Fruit fly (Drosophila melanogaster) whole organism, embryonic: ENCODE results near the gene CG9702.

ENCODE experiments used
- Bgb ChIP-seq: fragments of 200-800 bp; sonication (Bioruptor generic); IDR thresholded peaks from 2 replicates; pipeline ENCODE4 v1.3.6; 2022; ENCODE audit warnings: missing biosample characterization, missing genetic modification characterization; ENCODE audit not compliant: partially characterized antibody
- CG10267 ChIP-seq: fragments of 200-800 bp; sonication (Bioruptor generic); optimal IDR thresholded peaks from 2 replicates; lab custom pipeline; 2018; ENCODE audit warnings: missing biosample characterization, mild to moderate bottlenecking, missing genetic modification characterization, moderate library complexity
- CG11504 ChIP-seq: fragments of 200-800 bp; sonication (Bioruptor generic); optimal IDR thresholded peaks from 3 replicates; lab custom pipeline; 2019; ENCODE audit warnings: missing biosample characterization, mild to moderate bottlenecking, missing genetic modification characterization, moderate library complexity
- CG13894 ChIP-seq: fragments of 200-800 bp; sonication (Bioruptor generic); optimal IDR thresholded peaks from 3 replicates; lab custom pipeline; 2018; ENCODE audit warnings: missing biosample characterization, mild to moderate bottlenecking, missing genetic modification characterization, moderate library complexity
- CG14710 ChIP-seq: fragments of 200-800 bp; sonication (Bioruptor generic); optimal IDR thresholded peaks from 3 replicates; lab custom pipeline; 2019; ENCODE audit warnings: missing biosample characterization, mild to moderate bottlenecking, missing genetic modification characterization, moderate library complexity
- CG15514 ChIP-seq: fragments of 200-800 bp; sonication (Bioruptor generic); optimal IDR thresholded peaks from 3 replicates; lab custom pipeline; 2017; ENCODE audit warnings: missing biosample characterization, missing genetic modification characterization, mild to moderate bottlenecking, moderate library complexity, missing genetic modification reagents
- CG5180 ChIP-seq: fragments of 200-800 bp; sonication (Bioruptor generic); optimal IDR thresholded peaks from 3 replicates; lab custom pipeline; 2017; ENCODE audit warnings: missing biosample characterization, missing genetic modification characterization, mild to moderate bottlenecking, moderate library complexity, missing genetic modification reagents
- CG6654 ChIP-seq: fragments of 200-800 bp; sonication (Bioruptor generic); optimal IDR thresholded peaks from 2 replicates; lab custom pipeline; 2017; ENCODE audit warnings: missing biosample characterization, mild to moderate bottlenecking, missing genetic modification characterization
- CG6689 ChIP-seq: fragments of 200-800 bp; sonication (Bioruptor generic); IDR thresholded peaks from 2 replicates; pipeline ENCODE4 v1.3.6; 2022; ENCODE audit warnings: missing biosample characterization, missing genetic modification characterization
- CG6791 ChIP-seq: fragments of 200-800 bp; sonication (Bioruptor generic); IDR thresholded peaks from 3 replicates; pipeline ENCODE4 v1.3.6; 2022; ENCODE audit warnings: missing biosample characterization, missing genetic modification characterization; ENCODE audit not compliant: partially characterized antibody
- CG7357 ChIP-seq: fragments of 200-800 bp; sonication (Bioruptor generic); IDR thresholded peaks from 3 replicates; pipeline ENCODE4 v1.3.6; 2022; ENCODE audit warnings: missing biosample characterization, missing genetic modification characterization
- CG7987 ChIP-seq: fragments of 200-800 bp; sonication (Bioruptor generic); optimal IDR thresholded peaks from 2 replicates; lab custom pipeline; 2018; ENCODE audit warnings: missing biosample characterization, mild to moderate bottlenecking, missing genetic modification characterization, moderate library complexity
- CG9932 ChIP-seq: fragments of 200-800 bp; sonication (Bioruptor generic); IDR thresholded peaks from 2 replicates; pipeline ENCODE4 v1.3.6; 2022; ENCODE audit warnings: missing biosample characterization, missing genetic modification characterization
- Dll ChIP-seq: fragments of 200-800 bp; sonication (Bioruptor generic); IDR thresholded peaks from 4 replicates; pipeline ENCODE4 v1.3.6; 2022; ENCODE audit warnings: missing biosample characterization, missing genetic modification characterization; ENCODE audit not compliant: partially characterized antibody
- E2f2 ChIP-seq: fragments of 200-800 bp; sonication (Bioruptor generic); IDR thresholded peaks from 2 replicates; pipeline ENCODE4 v1.3.6; 2022; ENCODE audit warnings: missing biosample characterization, missing genetic modification characterization
- Ets97D ChIP-seq: fragments of 200-800 bp; sonication (Bioruptor generic); optimal IDR thresholded peaks from 3 replicates; lab custom pipeline; 2016; ENCODE audit warnings: missing biosample characterization, missing genetic modification characterization
- Gsc ChIP-seq: fragments of 200-800 bp; sonication (Bioruptor generic); IDR thresholded peaks from 2 replicates; pipeline ENCODE4 v1.3.6; 2022; ENCODE audit warnings: missing biosample characterization, missing genetic modification characterization
- HmgZ ChIP-seq: fragments of 200-800 bp; sonication (Bioruptor generic); optimal IDR thresholded peaks from 2 replicates; lab custom pipeline; 2018; ENCODE audit warnings: missing biosample characterization, mild to moderate bottlenecking, missing genetic modification characterization
- Hr78 ChIP-seq, 2 experiments: fragments of 200-800 bp in 1 of 2; fragments of >200 bp in 1 of 2; sonication (Bioruptor generic) in 1 of 2; optimal IDR thresholded peaks; 2 replicates each; lab custom pipeline; 2017 to 2019; ENCODE audit warnings: missing biosample characterization in 2 of 2, missing genetic modification characterization in 2 of 2, mild to moderate bottlenecking in 1 of 2, moderate library complexity in 1 of 2
- Lhr ChIP-seq: fragments of 200-800 bp; sonication (Bioruptor generic); optimal IDR thresholded peaks from 3 replicates; lab custom pipeline; 2017; ENCODE audit warnings: mild to moderate bottlenecking, missing biosample characterization, missing genetic modification reagents, missing genetic modification characterization
- NFAT ChIP-seq: fragments of 200-800 bp; sonication (Bioruptor generic); IDR thresholded peaks from 2 replicates; pipeline ENCODE4 v1.3.6; 2022; ENCODE audit warnings: missing biosample characterization, missing genetic modification characterization
- Opbp ChIP-seq: fragments of 200-800 bp; sonication (Bioruptor generic); IDR thresholded peaks from 3 replicates; pipeline ENCODE4 v1.3.6; 2022; ENCODE audit warnings: missing biosample characterization, missing genetic modification characterization; ENCODE audit not compliant: partially characterized antibody
- Scr ChIP-seq: fragments of 200-800 bp; sonication (Bioruptor generic); IDR thresholded peaks from 2 replicates; pipeline ENCODE4 v1.3.6; 2022; ENCODE audit warnings: missing biosample characterization, missing genetic modification characterization; ENCODE audit not compliant: partially characterized antibody
- Sin3A ChIP-seq: fragments of >200 bp; optimal IDR thresholded peaks from 2 replicates; lab custom pipeline; 2018
- Sry-δ ChIP-seq: fragments of 200-800 bp; sonication (Bioruptor generic); optimal IDR thresholded peaks from 2 replicates; lab custom pipeline; 2016; ENCODE audit warnings: missing biosample characterization, missing genetic modification characterization
- Xbp1 ChIP-seq: fragments of 200-800 bp; sonication (Bioruptor generic); optimal IDR thresholded peaks from 3 replicates; lab custom pipeline; 2016; ENCODE audit warnings: missing biosample characterization, mild to moderate bottlenecking, missing genetic modification characterization
- YL-1 ChIP-seq: fragments of 200-800 bp; sonication (Bioruptor generic); optimal IDR thresholded peaks from 3 replicates; lab custom pipeline; 2017; ENCODE audit warnings: missing biosample characterization, mild to moderate bottlenecking, missing genetic modification characterization
- chinmo ChIP-seq: fragments of 200-800 bp; sonication (Bioruptor generic); IDR thresholded peaks from 4 replicates; pipeline ENCODE4 v1.3.6; 2022; ENCODE audit warnings: missing biosample characterization, missing genetic modification characterization; ENCODE audit not compliant: partially characterized antibody
- crol ChIP-seq: fragments of 200-800 bp; sonication (Bioruptor generic); IDR thresholded peaks from 2 replicates; pipeline ENCODE4 v1.3.6; 2022; ENCODE audit warnings: missing biosample characterization, missing genetic modification characterization
- crp ChIP-seq, 2 experiments: fragments of 200-800 bp; sonication (Bioruptor generic); optimal IDR thresholded peaks; 2 replicates in 1 of 2; 3 replicates in 1 of 2; lab custom pipeline; 2017; ENCODE audit warnings: missing biosample characterization in 2 of 2, missing genetic modification characterization in 2 of 2, mild to moderate bottlenecking in 1 of 2, moderate library complexity in 1 of 2
- ewg ChIP-seq: fragments of 200-800 bp; sonication (Bioruptor generic); optimal IDR thresholded peaks from 3 replicates; lab custom pipeline; 2017; ENCODE audit warnings: mild to moderate bottlenecking, missing biosample characterization, missing genetic modification reagents, missing genetic modification characterization
- gfzf ChIP-seq: fragments of 200-800 bp; sonication (Bioruptor generic); optimal IDR thresholded peaks from 2 replicates; lab custom pipeline; 2016; ENCODE audit warnings: missing biosample characterization, mild to moderate bottlenecking, missing genetic modification characterization, moderate library complexity
- gt ChIP-seq: fragments of 200-800 bp; sonication (Bioruptor generic); IDR thresholded peaks from 2 replicates; pipeline ENCODE4 v1.3.6; 2022; ENCODE audit warnings: missing biosample characterization, missing genetic modification characterization
- hb ChIP-seq: fragments of 200-800 bp; sonication (Bioruptor generic); IDR thresholded peaks from 3 replicates; pipeline ENCODE4 v1.3.6; 2022; ENCODE audit warnings: missing biosample characterization, missing genetic modification characterization; ENCODE audit not compliant: partially characterized antibody
- her ChIP-seq: fragments of 200-800 bp; sonication (Bioruptor generic); optimal IDR thresholded peaks from 2 replicates; lab custom pipeline; 2016; ENCODE audit warnings: missing biosample characterization, missing genetic modification characterization
- lbe ChIP-seq: fragments of 200-800 bp; sonication (Bioruptor generic); optimal IDR thresholded peaks from 2 replicates; lab custom pipeline; 2016; ENCODE audit warnings: missing biosample characterization, mild to moderate bottlenecking, missing genetic modification characterization
- nmo ChIP-seq: fragments of 200-800 bp; sonication (Bioruptor generic); optimal IDR thresholded peaks from 2 replicates; lab custom pipeline; 2018; ENCODE audit warnings: missing biosample characterization, mild to moderate bottlenecking, missing genetic modification characterization, moderate library complexity
- pzg ChIP-seq: fragments of 200-800 bp; sonication (Bioruptor generic); optimal IDR thresholded peaks from 3 replicates; lab custom pipeline; 2018; ENCODE audit warnings: missing biosample characterization, mild to moderate bottlenecking, missing genetic modification characterization, moderate library complexity
- row ChIP-seq: fragments of 200-800 bp; sonication (Bioruptor generic); IDR thresholded peaks from 3 replicates; pipeline ENCODE4 v1.3.6; 2022; ENCODE audit warnings: missing biosample characterization, missing genetic modification characterization
- tx ChIP-seq: fragments of 200-800 bp; sonication (Bioruptor generic); optimal IDR thresholded peaks from 2 replicates; lab custom pipeline; 2016; ENCODE audit warnings: missing biosample characterization, missing genetic modification characterization
- unc-4 ChIP-seq: fragments of 200-800 bp; sonication (Bioruptor generic); IDR thresholded peaks from 2 replicates; pipeline ENCODE4 v1.3.6; 2022; ENCODE audit warnings: missing biosample characterization, missing genetic modification characterization; ENCODE audit not compliant: partially characterized antibody
- unpg ChIP-seq: fragments of 200-800 bp; sonication (Bioruptor generic); optimal IDR thresholded peaks from 3 replicates; lab custom pipeline; 2018; ENCODE audit warnings: missing biosample characterization, mild to moderate bottlenecking, missing genetic modification characterization, moderate library complexity
- z ChIP-seq: fragments of 200-800 bp; sonication (Bioruptor generic); IDR thresholded peaks from 3 replicates; pipeline ENCODE4 v1.3.6; 2022; ENCODE audit warnings: missing biosample characterization, missing genetic modification characterization

CG9702 gene

DNA sequence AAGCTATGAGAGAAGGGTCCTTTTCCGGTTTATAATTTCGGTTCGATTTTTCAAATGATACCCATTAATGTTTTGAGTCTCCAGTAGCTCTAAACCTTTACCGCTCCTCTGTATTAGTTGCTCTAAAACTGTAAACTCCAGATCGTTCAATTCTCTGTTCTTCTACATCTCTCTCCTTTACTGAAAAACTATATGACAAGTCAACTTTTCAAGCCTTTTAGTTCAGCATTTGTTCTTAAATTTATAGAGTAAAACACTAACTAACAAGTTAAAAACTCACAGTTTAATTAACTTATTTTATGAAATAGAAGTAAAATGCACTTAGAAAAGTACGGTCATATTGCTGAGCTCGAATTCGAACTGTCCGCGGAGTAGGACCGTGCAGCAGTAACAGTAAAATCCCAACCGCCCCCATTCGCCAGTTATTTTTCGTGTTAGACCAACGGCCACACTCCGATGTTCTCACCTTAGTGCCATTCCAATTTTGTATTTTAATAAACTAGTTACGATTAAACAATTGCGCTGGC lies 16.4 kb upstream of the CG9702 start (continued):
- TF ChIP-seq pzg (GFP tag; lab: Kevin White, UChicago) (peak; percentile 78), nmo (peak; percentile 31), E2f2 (peak; percentile 84), CG14710 (tag; lab: Kevin White, UChicago) (peak; percentile 9), CG9932 (GFP tag; lab: Robert Waterston, UW) (no peak), crol (GFP tag; lab: Robert Waterston, UW) (no peak), CG6689 (GFP tag; lab: Robert Waterston, UW) (no peak), Ets97D (peak; percentile 38), gfzf (GFP tag; lab: Kevin White, UChicago) (peak; percentile 91), Scr (peak; percentile 29; the same call in 1 of the 2 replicates), crp (GFP tag; optimal IDR thresholded peaks at IDR 0.05; lab: Kevin White, UChicago) (no peak), CG6654 (GFP tag; lab: Kevin White, UChicago) (peak; percentile 97), unc-4 (no peak), hb (GFP tag; lab: Robert Waterston, UW) (no peak), Gsc (no peak), CG11504 (peak; percentile 25), Sry-δ (GFP tag; lab: Kevin White, UChicago) (peak; percentile 22), HmgZ (tag; lab: Kevin White, UChicago) (peak; percentile 18), Sin3A (peak; percentile 38), row (GFP tag; lab: Robert Waterston, UW) (peak; percentile 43; the same call in 1 of the 3 replicates), CG5180 (no peak), lbe (GFP tag; lab: Kevin White, UChicago) (no peak), Hr78 (GFP tag; optimal IDR thresholded peaks at IDR 0.05; lab: Kevin White, UChicago) (no peak), Bgb (GFP tag; lab: Robert Waterston, UW) (peak; percentile 36; the same call in 1 of the 2 replicates), Xbp1 (GFP tag; lab: Kevin White, UChicago) (no peak), Dll (GFP tag; lab: Robert Waterston, UW) (no peak), Lhr (GFP tag; lab: Kevin White, UChicago) (peak; percentile 50), unpg (GFP tag; lab: Kevin White, UChicago) (no peak), tx (no peak), Opbp (no peak), NFAT (GFP tag; lab: Robert Waterston, UW) (no peak), CG15514 (GFP tag; lab: Kevin White, UChicago) (peak; percentile 18), CG7987 (GFP tag; lab: Kevin White, UChicago) (peak; percentile 35), z (GFP tag; lab: Robert Waterston, UW) (no peak), ewg (GFP tag; lab: Kevin White, UChicago) (peak; percentile 28), chinmo (GFP tag; lab: Robert Waterston, UW) (no peak), CG7357 (0 out of 3 replicates have a peak, but pooled peaks have one; percentile 27), YL-1 (GFP tag; lab: Kevin White, UChicago) (peak; percentile 6), gt (GFP tag; lab: Robert Waterston, UW) (no peak), CG6791 (GFP tag; lab: Robert Waterston, UW) (0 out of 3 replicates have a peak, but pooled peaks have one; percentile 17), her (peak; percentile 17), CG10267 (peak; percentile 25), CG13894 (tag; lab: Kevin White, UChicago) (peak; percentile 16)
